Worm (Caenorhabditis elegans) whole organism, L4/young adult: ENCODE results near the gene ttbk-3.
A peak's percentile ranks its signal among the peaks of the same experiment; 100 is the strongest.
"Not testable (repeated sequence)": the region's sequence is repeated elsewhere in the genome, so short reads cannot be mapped to it uniquely, and the experiment has no call there.

Source experiments
- W03F9.2 ChIP-seq: fragments of 150-350 bp; optimal IDR thresholded peaks from 2 replicates; lab custom pipeline; 2014; ENCODE audit warnings: missing biosample characterization, missing genetic modification characterization
- dao-5 ChIP-seq: sonication (generic microtip); optimal IDR thresholded peaks from 2 replicates; lab custom pipeline; 2016; ENCODE audit warnings: missing genotype, missing genetic modification characterization, moderate library complexity, missing compliant biosample characterization
- him-1 ChIP-seq: sonication (generic microtip); optimal IDR thresholded peaks from 2 replicates; lab custom pipeline; 2016; ENCODE audit warnings: missing genotype, missing genetic modification reagents, missing genetic modification characterization, missing compliant biosample characterization

Gene ttbk-3

ce11 chrIV:9894331-9894730 lies 4.6 kb upstream of the ttbk-3 start, which contains the start of gene msp-77:
Gene msp-77, plus strand, starts transcription at chrIV:9894631.
- TF ChIP-seq him-1; dao-5 (tag; lab: Kevin White, UChicago); W03F9.2: not testable (repeated sequence)

ce11 chrIV:9893649-9894048 lies 3.9 kb upstream of the ttbk-3 start, which contains the start of gene sss-1:
Gene sss-1, minus strand, starts transcription at chrIV:9893749.
- TF ChIP-seq him-1; W03F9.2; dao-5 (tag; lab: Kevin White, UChicago): not testable (repeated sequence)

ce11 chrIV:9891938-9892337 lies 2.2 kb upstream of the ttbk-3 start, which contains the start of gene F32B6.4:
Gene F32B6.4, minus strand, starts transcription at chrIV:9892038.
- TF ChIP-seq W03F9.2 (no peak), him-1 (no peak), dao-5 (tag; lab: Kevin White, UChicago) (no peak)

ce11 chrIV:9884257-9884656 lies 5.5 kb downstream of the ttbk-3 start, which contains the start of the genes prp-18 and mccc-1:
Gene prp-18, minus strand, starts transcription at chrIV:9884383.
Gene mccc-1, plus strand, starts transcription at chrIV:9884570.
- TF ChIP-seq W03F9.2 (no peak), dao-5 (tag; lab: Kevin White, UChicago) (no peak), him-1 (no peak)

ce11 chrIV:9878893-9879379 lies 10.8 kb downstream of the ttbk-3 start, which contains the start of gene nhr-4:
Gene nhr-4, plus strand, starts transcription at chrIV:9879329.
- TF ChIP-seq him-1 (no peak), dao-5 (tag; lab: Kevin White, UChicago) (no peak), W03F9.2 (no peak)

ce11 chrIV:9875646-9876045 lies 14.1 kb downstream of the ttbk-3 start:
- no peak for TF ChIP-seq dao-5 (tag; lab: Kevin White, UChicago)
- TF ChIP-seq him-1: no peak
- TF ChIP-seq W03F9.2: no peak

- TF ChIP-seq dao-5 (tag; lab: Kevin White, UChicago): no peak
- TF ChIP-seq W03F9.2: peak; percentile 30
These were observed 15.9 kb downstream of the ttbk-3 start for ce11 chrIV:9873837-9874236.

- TF ChIP-seq dao-5 (tag; lab: Kevin White, UChicago): no peak
These were observed 17.0 kb downstream of the ttbk-3 start for ce11 chrIV:9872786-9873185.

ce11 chrIV:9872210-9872609 lies 17.5 kb downstream of the ttbk-3 start:
- TF ChIP-seq W03F9.2 (no peak), dao-5 (tag; lab: Kevin White, UChicago) (no peak), him-1 (no peak)

- TF ChIP-seq dao-5 (tag; lab: Kevin White, UChicago): no peak
These were observed 20.4 kb downstream of the ttbk-3 start for ce11 chrIV:9869344-9869743.

- TF ChIP-seq W03F9.2: no peak
- no peak for TF ChIP-seq him-1
- no peak for TF ChIP-seq dao-5 (tag; lab: Kevin White, UChicago)
These were observed 21.8 kb downstream of the ttbk-3 start for ce11 chrIV:9867915-9868314.

- TF ChIP-seq dao-5 (tag; lab: Kevin White, UChicago) (no peak), him-1 (no peak), W03F9.2 (no peak)
These were observed 22.9 kb downstream of the ttbk-3 start for ce11 chrIV:9866865-9867264.

ce11 chrIV:9864778-9865177 lies 25.0 kb downstream of the ttbk-3 start, which contains the start of the genes K07F5.15 and K07F5.22:
Gene K07F5.15, plus strand, starts transcription at chrIV:9865078.
Gene K07F5.22, plus strand, starts transcription at chrIV:9865078.
- no peak for TF ChIP-seq him-1
- no peak for TF ChIP-seq W03F9.2
- no peak for TF ChIP-seq dao-5 (tag; lab: Kevin White, UChicago)

- TF ChIP-seq dao-5 (tag; lab: Kevin White, UChicago) (no peak), him-1 (no peak), W03F9.2 (no peak)
These were observed 25.9 kb downstream of the ttbk-3 start, which contains the start of gene K07F5.16 for ce11 chrIV:9863817-9864216. Gene K07F5.16, plus strand, starts transcription at chrIV:9864117.

- TF ChIP-seq W03F9.2 (no peak), him-1 (no peak), dao-5 (tag; lab: Kevin White, UChicago) (no peak)
These were observed 27.8 kb downstream of the ttbk-3 start, which contains the start of gene K07F5.14 for ce11 chrIV:9861921-9862320. Gene K07F5.14, plus strand, starts transcription at chrIV:9862221.

ce11 chrIV:9858970-9859369 lies 30.8 kb downstream of the ttbk-3 start:
- TF ChIP-seq dao-5 (tag; lab: Kevin White, UChicago): no peak
- TF ChIP-seq him-1: no peak
- no peak for TF ChIP-seq W03F9.2
